Worm (Caenorhabditis elegans): ENCODE measurements around the gene cmtr-1.

DNA sequence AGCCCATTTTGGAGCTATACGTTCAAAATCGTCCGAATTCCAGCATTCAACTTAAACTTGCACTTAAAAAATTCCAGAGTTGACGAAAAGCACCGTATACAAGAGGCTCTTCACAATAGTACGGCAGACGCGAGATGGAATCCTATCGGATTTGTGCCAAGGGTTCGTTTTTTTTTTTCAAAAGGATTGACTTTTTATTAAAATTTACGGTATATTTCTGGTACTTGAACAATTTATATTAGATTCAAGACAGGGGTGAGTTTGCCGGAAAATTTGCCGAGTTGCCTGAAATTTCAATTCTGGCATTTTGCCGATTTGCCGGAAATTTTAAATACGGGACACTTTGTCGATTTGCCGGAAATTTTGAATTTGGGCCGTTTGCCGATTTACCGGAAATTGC, 16.4 kb downstream of the cmtr-1 start:
- TF ChIP-seq ets-4 (tag; optimal IDR thresholded peaks at IDR 0.05) (no peak), lin-11 (tag; optimal IDR thresholded peaks at IDR 0.05) (no peak), ceh-18 (tag; optimal IDR thresholded peaks at IDR 0.05) (no peak), fax-1 (tag; optimal IDR thresholded peaks at IDR 0.05) (no peak), pha-2 (tag; optimal IDR thresholded peaks at IDR 0.05) (no peak), fkh-10 (GFP tag; optimal IDR thresholded peaks at IDR 0.05) (no peak), ama-1 (optimal IDR thresholded peaks at IDR 0.05) (no peak), hlh-8 (tag; optimal IDR thresholded peaks at IDR 0.05) (no peak), zip-5 (tag; optimal IDR thresholded peaks at IDR 0.05) (no peak), tbx-7 (tag; optimal IDR thresholded peaks at IDR 0.05) (no peak), Y22D7AL.16 (tag; optimal IDR thresholded peaks at IDR 0.05) (no peak), pqm-1 (tag; optimal IDR thresholded peaks at IDR 0.05) (no peak), fkh-6 (tag; optimal IDR thresholded peaks at IDR 0.05) (no peak)
